Worm (Caenorhabditis elegans) whole organism, L2 larva: ENCODE measurements around the gene F53B1.3.
A peak's percentile ranks its signal among the peaks of the same experiment; 100 is the strongest.

Experiments used
- C34F6.9 ChIP-seq: fragments of 150-350 bp; optimal IDR thresholded peaks from 2 replicates; lab custom pipeline; 2014; ENCODE audit warnings: missing biosample characterization, missing genetic modification characterization
- F13H6.1 ChIP-seq: sonication (generic microtip); optimal IDR thresholded peaks from 2 replicates; lab custom pipeline; 2016; ENCODE audit warnings: missing genetic modification characterization, missing compliant biosample characterization
- Y55F3AM.14 ChIP-seq: fragments of 200-800 bp; sonication (Bioruptor generic); optimal IDR thresholded peaks from 2 replicates; lab custom pipeline; 2018; ENCODE audit warnings: mild to moderate bottlenecking, missing genetic modification characterization, missing compliant biosample characterization
- alr-1 ChIP-seq: fragments of 150-350 bp; optimal IDR thresholded peaks from 2 replicates; lab custom pipeline; 2014; ENCODE audit warnings: missing biosample characterization, missing genetic modification characterization
- aly-2 ChIP-seq: fragments of 150-350 bp; optimal IDR thresholded peaks from 2 replicates; lab custom pipeline; 2014; ENCODE audit warnings: missing biosample characterization, missing genetic modification characterization
- blmp-1 ChIP-seq: sonication (generic microtip); optimal IDR thresholded peaks from 2 replicates; lab custom pipeline; 2017; ENCODE audit warnings: missing genetic modification characterization, mild to moderate bottlenecking, missing compliant biosample characterization, antibody characterized with exemption, moderate library complexity; ENCODE audit not compliant: insufficient read depth
- ceh-16 ChIP-seq: fragments of 150-350 bp; optimal IDR thresholded peaks from 2 replicates; lab custom pipeline; 2014; ENCODE audit warnings: missing biosample characterization, missing genetic modification characterization
- crh-2 ChIP-seq: sonication (generic microtip); optimal IDR thresholded peaks from 2 replicates; lab custom pipeline; 2017; ENCODE audit warnings: missing biosample characterization, missing genetic modification characterization
- dmd-4 ChIP-seq: sonication (generic microtip); optimal IDR thresholded peaks from 2 replicates; lab custom pipeline; 2017; ENCODE audit warnings: missing biosample characterization, missing genetic modification characterization
- elt-1 ChIP-seq: fragments of 150-350 bp; optimal IDR thresholded peaks from 2 replicates; lab custom pipeline; 2014; ENCODE audit warnings: missing biosample characterization, missing genetic modification characterization
- fos-1 ChIP-seq: fragments of 150-350 bp; optimal IDR thresholded peaks from 2 replicates; lab custom pipeline; 2014; ENCODE audit warnings: missing biosample characterization, missing genetic modification characterization
- lin-11 ChIP-seq: fragments of 150-350 bp; sonication (generic microtip); optimal IDR thresholded peaks from 2 replicates; lab custom pipeline; 2014; ENCODE audit warnings: missing biosample characterization, missing genetic modification characterization, inconsistent platforms, mixed read lengths
- lin-13 ChIP-seq: fragments of 150-350 bp; optimal IDR thresholded peaks from 2 replicates; lab custom pipeline; 2014; ENCODE audit warnings: missing biosample characterization, missing genetic modification reagents, missing genetic modification characterization
- lsy-2 ChIP-seq, 2 experiments: fragments of 150-350 bp in 1 of 2; sonication (generic microtip) in 1 of 2; optimal IDR thresholded peaks; 2 replicates each; lab custom pipeline; 2014 to 2017; ENCODE audit warnings: missing biosample characterization in 2 of 2, missing genetic modification characterization in 2 of 2
- mdl-1 ChIP-seq, 2 experiments: fragments of 150-350 bp in 1 of 2; sonication (generic microtip) in 1 of 2; optimal IDR thresholded peaks; 2 replicates each; lab custom pipeline; 2017; ENCODE audit warnings: missing biosample characterization in 2 of 2, missing genetic modification characterization in 2 of 2
- nhr-10 ChIP-seq: sonication (generic microtip); optimal IDR thresholded peaks from 2 replicates; lab custom pipeline; 2017; ENCODE audit warnings: missing biosample characterization, missing genetic modification characterization
- nhr-129 ChIP-seq: fragments of 150-350 bp; optimal IDR thresholded peaks from 2 replicates; lab custom pipeline; 2014; ENCODE audit warnings: missing biosample characterization, missing genetic modification characterization
- nhr-21 ChIP-seq: fragments of 150-350 bp; optimal IDR thresholded peaks from 2 replicates; lab custom pipeline; 2014; ENCODE audit warnings: missing biosample characterization, missing genetic modification characterization
- nhr-23 ChIP-seq: fragments of 150-350 bp; optimal IDR thresholded peaks from 2 replicates; lab custom pipeline; 2014; ENCODE audit warnings: missing biosample characterization, missing genetic modification reagents, missing genetic modification characterization
- nhr-25 ChIP-seq: fragments of 150-350 bp; sonication (generic microtip); optimal IDR thresholded peaks from 3 replicates; lab custom pipeline; 2014; ENCODE audit warnings: missing biosample characterization, missing genetic modification characterization
- nhr-6 ChIP-seq: fragments of 150-350 bp; optimal IDR thresholded peaks from 2 replicates; lab custom pipeline; 2014; ENCODE audit warnings: missing biosample characterization, missing genetic modification characterization
- nhr-77 ChIP-seq: fragments of 150-350 bp; optimal IDR thresholded peaks from 2 replicates; lab custom pipeline; 2014; ENCODE audit warnings: missing biosample characterization, missing genetic modification characterization
- peb-1 ChIP-seq: fragments of 150-350 bp; optimal IDR thresholded peaks from 2 replicates; lab custom pipeline; 2014; ENCODE audit warnings: missing biosample characterization, missing genetic modification characterization
- skn-1 ChIP-seq: sonication (generic microtip); optimal IDR thresholded peaks from 2 replicates; lab custom pipeline; 2017; ENCODE audit warnings: missing biosample characterization, missing genetic modification characterization
- snpc-4 ChIP-seq: fragments of 150-350 bp; optimal IDR thresholded peaks from 2 replicates; lab custom pipeline; 2014; ENCODE audit warnings: missing biosample characterization, missing genetic modification characterization
- unc-39 ChIP-seq: fragments of 150-350 bp; optimal IDR thresholded peaks from 2 replicates; lab custom pipeline; 2014; ENCODE audit warnings: missing biosample characterization, missing genetic modification characterization
- unc-62 ChIP-seq: fragments of 150-350 bp; optimal IDR thresholded peaks from 2 replicates; lab custom pipeline; 2014; ENCODE audit warnings: missing biosample characterization, missing genetic modification reagents, missing genetic modification characterization
- zag-1 ChIP-seq: fragments of 150-350 bp; optimal IDR thresholded peaks from 2 replicates; lab custom pipeline; 2014; ENCODE audit warnings: missing biosample characterization, missing genetic modification characterization
- ztf-1 ChIP-seq: fragments of 200-800 bp; sonication (Bioruptor generic); conservative IDR thresholded peaks from 2 replicates; pipeline ENCODE4 v1.3.6; 2022; ENCODE audit warnings: missing genetic modification characterization, missing compliant biosample characterization
- ztf-11 ChIP-seq: sonication (generic microtip); optimal IDR thresholded peaks from 2 replicates; lab custom pipeline; 2017; ENCODE audit warnings: missing biosample characterization, missing genetic modification characterization
- ztf-4 ChIP-seq: fragments of 150-350 bp; optimal IDR thresholded peaks from 2 replicates; lab custom pipeline; 2014; ENCODE audit warnings: missing biosample characterization, missing genetic modification characterization

The F53B1.3 gene

ce11 chrX:2108182-2108581 lies 2.8 kb downstream of the F53B1.3 start:
- TF ChIP-seq nhr-21 (tag; lab: Kevin White, UChicago) (no peak), ceh-16 (tag; lab: Kevin White, UChicago) (no peak), nhr-23 (tag; lab: Kevin White, UChicago) (no peak), crh-2 (tag; lab: Kevin White, UChicago) (peak; percentile 4), snpc-4 (tag; lab: Kevin White, UChicago) (no peak), nhr-25 (tag; lab: Kevin White, UChicago) (no peak), fos-1 (tag; lab: Kevin White, UChicago) (peak; percentile 41)

ce11 chrX:2108682-2109081 lies 3.3 kb downstream of the F53B1.3 start, which contains the start of gene F53B1.2:
TSS of gene F53B1.2 (plus strand) at chrX:2108982.
- TF ChIP-seq nhr-6 (tag; lab: Kevin White, UChicago) (no peak), F13H6.1 (tag; lab: Kevin White, UChicago) (no peak), blmp-1 (tag; lab: Kevin White, UChicago) (no peak), ztf-4 (tag; lab: Kevin White, UChicago) (no peak)

DNA sequence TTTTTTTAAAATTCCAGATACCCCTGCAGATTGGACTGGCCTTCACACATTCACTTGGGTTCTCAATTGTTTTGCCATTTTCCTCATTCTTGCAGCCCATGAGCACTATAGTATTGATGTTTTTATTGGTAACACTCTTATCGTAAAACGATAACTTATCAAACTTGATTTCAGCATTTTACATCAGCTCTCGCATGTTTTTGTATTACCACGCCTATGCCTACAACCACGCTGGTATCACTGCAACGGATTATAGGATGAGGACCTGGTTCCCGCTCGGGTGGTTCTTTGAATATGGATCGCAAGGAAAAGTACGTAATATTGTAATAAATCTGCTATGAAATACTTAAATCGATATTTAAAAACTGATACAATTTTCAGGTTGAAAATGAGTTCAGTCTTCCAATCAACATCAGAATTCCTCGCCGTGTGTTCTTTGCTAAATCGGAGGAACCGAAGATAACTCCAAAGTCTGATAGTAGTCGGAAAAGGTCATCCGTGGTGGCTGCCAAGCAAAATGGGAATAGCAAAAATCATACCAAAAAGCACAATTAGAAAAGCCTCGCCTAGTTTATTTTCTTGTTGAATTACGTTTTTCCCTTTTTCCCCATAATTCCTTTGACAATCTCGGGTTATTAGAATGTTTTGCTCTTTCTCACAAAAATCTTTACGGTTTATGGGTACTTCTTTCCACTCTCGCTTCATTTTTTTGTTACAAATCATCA lies 5.4 kb downstream of the F53B1.3 start:
- no peak for TF ChIP-seq ztf-1
- no peak for TF ChIP-seq lin-13 (GFP tag; lab: Kevin White, UChicago)
- TF ChIP-seq alr-1 (tag; lab: Kevin White, UChicago), result no peak
- TF ChIP-seq, all 48 proteins: peak for 0

- TF ChIP-seq nhr-21 (tag; lab: Kevin White, UChicago) (no peak), ztf-11 (tag; lab: Kevin White, UChicago) (no peak), dmd-4 (tag; lab: Kevin White, UChicago) (no peak), nhr-10 (tag; lab: Kevin White, UChicago) (no peak), unc-62 (GFP tag; lab: Kevin White, UChicago) (no peak), C34F6.9 (tag; lab: Kevin White, UChicago) (no peak), skn-1 (no peak), Y55F3AM.14 (GFP tag; lab: Kevin White, UChicago) (no peak), lsy-2 (tag; optimal IDR thresholded peaks at IDR 0.05; lab: Kevin White, UChicago) (no peak), zag-1 (tag; lab: Kevin White, UChicago) (no peak), F13H6.1 (tag; lab: Kevin White, UChicago) (no peak)
- TF ChIP-seq, all 48 proteins: peak for 0
Measured at ce11 chrX:2113004-2113403, 7.6 kb downstream of the F53B1.3 start, which contains the start of gene bus-5. TSS of gene bus-5 (minus strand) at chrX:2113104.

DNA sequence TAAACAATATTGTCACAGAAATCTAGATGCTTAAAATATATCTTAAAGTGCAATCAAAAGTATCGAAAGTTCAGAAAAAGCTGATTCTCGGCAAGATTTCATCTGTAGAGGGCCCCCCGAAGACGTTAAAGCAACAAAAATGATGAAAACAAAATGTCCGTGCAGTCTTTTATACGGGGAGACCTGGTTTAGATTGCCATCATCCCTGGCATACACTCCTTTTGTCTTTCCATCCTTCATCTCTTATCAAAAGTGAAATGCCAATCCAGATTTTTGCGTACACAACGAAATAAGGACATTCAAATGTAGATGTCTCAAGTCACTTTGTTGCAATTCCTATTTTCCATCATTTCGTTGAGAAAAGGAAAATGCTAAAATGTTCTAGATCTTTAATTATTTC lies 8.8 kb downstream of the F53B1.3 start:
- TF ChIP-seq C34F6.9 (tag; lab: Kevin White, UChicago) (no peak), nhr-10 (tag; lab: Kevin White, UChicago) (no peak), unc-39 (tag; lab: Kevin White, UChicago) (no peak), nhr-25 (tag; lab: Kevin White, UChicago) (no peak), blmp-1 (tag; lab: Kevin White, UChicago) (no peak), aly-2 (no peak), nhr-129 (tag; lab: Kevin White, UChicago) (no peak), lin-11 (tag; lab: Kevin White, UChicago) (no peak), fos-1 (tag; lab: Kevin White, UChicago) (no peak), nhr-21 (tag; lab: Kevin White, UChicago) (no peak), nhr-77 (no peak), Y55F3AM.14 (GFP tag; lab: Kevin White, UChicago) (no peak), peb-1 (tag; lab: Kevin White, UChicago) (no peak), elt-1 (tag; lab: Kevin White, UChicago) (no peak), mdl-1 (tag; optimal IDR thresholded peaks at IDR 0.05; lab: Kevin White, UChicago) (no peak)
